Worm (Caenorhabditis elegans): ENCODE measurements around the gene F56D2.2.

F56D2.2 gene

ce11 chrIII:5584647-5585046 lies 2.4 kb upstream of the F56D2.2 start, which contains the start of gene F56D2.3:
Gene F56D2.3 (plus strand): TSS chrIII:5584947.
- TF ChIP-seq zfh-2 (GFP tag; conservative IDR thresholded peaks at IDR 0.05) (peak; percentile 35; the same call in 1 of the 2 replicates), xnd-1 (tag; optimal IDR thresholded peaks at IDR 0.05) (no peak), ceh-58 (GFP tag; IDR thresholded peaks at IDR 0.05) (0 out of 2 replicates have a peak, but pooled peaks have one; percentile 9)

ce11 chrIII:5585711-5586110 lies 1.4 kb upstream of the F56D2.2 start:
- TF ChIP-seq F37B4.10 (GFP tag; IDR thresholded peaks at IDR 0.05) (0 out of 2 replicates have a peak, but pooled peaks have one; percentile 67), dox-1 (GFP tag; IDR thresholded peaks at IDR 0.05) (no peak)

- TF ChIP-seq F49E8.2 (tag; optimal IDR thresholded peaks at IDR 0.05; ENCODE audit: insufficient read depth) = peak; percentile 14
- TF ChIP-seq lsy-27 (tag; optimal IDR thresholded peaks at IDR 0.05; ENCODE audit: borderline replicate concordance, insufficient read depth) = no peak
- peak; percentile 74 for TF ChIP-seq repo-1 (tag; optimal IDR thresholded peaks at IDR 0.05)
- no peak for TF ChIP-seq Y53G8AR.9 (GFP tag; conservative IDR thresholded peaks at IDR 0.05)
- TF ChIP-seq lin-54 (GFP tag; optimal IDR thresholded peaks at IDR 0.05) = peak; percentile 40
- peak; percentile 43; the same call in 1 of the 2 replicates for TF ChIP-seq D2030.7 (GFP tag; IDR thresholded peaks at IDR 0.05)
- no peak for TF ChIP-seq rcor-1 (GFP tag; IDR thresholded peaks at IDR 0.05)
- TF ChIP-seq hsf-1 (GFP tag; IDR thresholded peaks at IDR 0.05) = peak; percentile 46; the same call in 1 of the 2 replicates
- 0 out of 2 replicates have a peak, but pooled peaks have one; percentile 50 for TF ChIP-seq ceh-58 (GFP tag; IDR thresholded peaks at IDR 0.05)
- no peak for TF ChIP-seq Y67H2A.10 (GFP tag; conservative IDR thresholded peaks at IDR 0.05)
- TF ChIP-seq F33H1.4 (GFP tag; IDR thresholded peaks at IDR 0.05) = peak; percentile 33; the same call in 1 of the 2 replicates
- peak; percentile 48; the same call in 1 of the 2 replicates for TF ChIP-seq nfyb-1 (GFP tag; IDR thresholded peaks at IDR 0.05)
- 0 out of 2 replicates have a peak, but pooled peaks have one; percentile 31 for TF ChIP-seq C17E4.6 (GFP tag; IDR thresholded peaks at IDR 0.05)
- TF ChIP-seq madf-10 (tag; optimal IDR thresholded peaks at IDR 0.05) = no peak
- no peak for TF ChIP-seq mel-28 (tag; optimal IDR thresholded peaks at IDR 0.05; ENCODE audit: borderline replicate concordance)
- no peak for TF ChIP-seq B0019.2 (GFP tag; conservative IDR thresholded peaks at IDR 0.05)
- TF ChIP-seq lsl-1 (GFP tag; optimal IDR thresholded peaks at IDR 0.05) = peak; percentile 24
- 0 out of 2 replicates have a peak, but pooled peaks have one; percentile 32 for TF ChIP-seq madf-3 (GFP tag; IDR thresholded peaks at IDR 0.05)
- TF ChIP-seq die-1 (tag; optimal IDR thresholded peaks at IDR 0.05) = peak; percentile 8
- no peak for TF ChIP-seq C06A6.2 (GFP tag; conservative IDR thresholded peaks at IDR 0.05)
- no peak for TF ChIP-seq cebp-1 (GFP tag; IDR thresholded peaks at IDR 0.05)
- peak; percentile 29 for TF ChIP-seq cebp-1 (tag; optimal IDR thresholded peaks at IDR 0.05)
- peak; percentile 9 for TF ChIP-seq ZK185.1 (tag; optimal IDR thresholded peaks at IDR 0.05; ENCODE audit: poor library complexity, severe bottlenecking)
- peak; percentile 61; the same call in 1 of the 2 replicates for TF ChIP-seq attf-6 (GFP tag; IDR thresholded peaks at IDR 0.05)
- TF ChIP-seq T26A5.8 (tag; optimal IDR thresholded peaks at IDR 0.05) = no peak
- TF ChIP-seq Y79H2A.3 (GFP tag; conservative IDR thresholded peaks at IDR 0.05) = 0 out of 2 replicates have a peak, but pooled peaks have one; percentile 59
- no peak for TF ChIP-seq Y56A3A.18 (GFP tag; IDR thresholded peaks at IDR 0.05)
- peak in 1 of 3 experiments; percentile 26 for TF ChIP-seq lin-35 (GFP tag; optimal IDR thresholded peaks at IDR 0.05)
- no peak for TF ChIP-seq tlf-1 (GFP tag; optimal IDR thresholded peaks at IDR 0.05)
- TF ChIP-seq B0336.3 (GFP tag; IDR thresholded peaks at IDR 0.05) = peak; percentile 68
- TF ChIP-seq tbp1 (GFP tag; optimal IDR thresholded peaks at IDR 0.05) = peak; percentile 9
- peak; percentile 52 for TF ChIP-seq madf-6 (GFP tag; IDR thresholded peaks at IDR 0.05)
- peak; percentile 63 for TF ChIP-seq snpc-3.4 (tag; optimal IDR thresholded peaks at IDR 0.05)
- TF ChIP-seq him-1 (tag; optimal IDR thresholded peaks at IDR 0.05) = peak; percentile 30
- no peak for TF ChIP-seq Y95B8A.8 (GFP tag; IDR thresholded peaks at IDR 0.05)
- TF ChIP-seq efl-1 (GFP tag; optimal IDR thresholded peaks at IDR 0.05) = no peak
- TF ChIP-seq hrde-1 (tag; optimal IDR thresholded peaks at IDR 0.05; ENCODE audit: borderline replicate concordance) = peak; percentile 59
- TF ChIP-seq bed-1 (GFP tag; IDR thresholded peaks at IDR 0.05) = no peak
These were observed 1.7 kb downstream of the F56D2.2 start for ce11 chrIII:5588746-5589145.

Data from whole organism, young adult.